Worm (Caenorhabditis elegans) whole organism, L2 larva: ENCODE data around the gene lite-1.

Source experiments
- C34F6.9 ChIP-seq: fragments of 150-350 bp; optimal IDR thresholded peaks from 2 replicates; lab custom pipeline; 2014; ENCODE audit warnings: missing biosample characterization, missing genetic modification characterization
- F13H6.1 ChIP-seq: sonication (generic microtip); optimal IDR thresholded peaks from 2 replicates; lab custom pipeline; 2016; ENCODE audit warnings: missing genetic modification characterization, missing compliant biosample characterization
- R02D3.7 ChIP-seq: fragments of 150-350 bp; optimal IDR thresholded peaks from 2 replicates; lab custom pipeline; 2014; ENCODE audit warnings: missing biosample characterization, missing genetic modification characterization
- Y55F3AM.14 ChIP-seq: fragments of 200-800 bp; sonication (Bioruptor generic); optimal IDR thresholded peaks from 2 replicates; lab custom pipeline; 2018; ENCODE audit warnings: mild to moderate bottlenecking, missing genetic modification characterization, missing compliant biosample characterization
- ZK546.5 ChIP-seq: sonication (generic microtip); optimal IDR thresholded peaks from 2 replicates; lab custom pipeline; 2017; ENCODE audit warnings: missing biosample characterization, missing genetic modification characterization
- aly-2 ChIP-seq: fragments of 150-350 bp; optimal IDR thresholded peaks from 2 replicates; lab custom pipeline; 2014; ENCODE audit warnings: missing biosample characterization, missing genetic modification characterization
- blmp-1 ChIP-seq: sonication (generic microtip); optimal IDR thresholded peaks from 2 replicates; lab custom pipeline; 2017; ENCODE audit warnings: missing genetic modification characterization, mild to moderate bottlenecking, missing compliant biosample characterization, antibody characterized with exemption, moderate library complexity; ENCODE audit not compliant: insufficient read depth
- ceh-82 ChIP-seq: fragments of 150-350 bp; optimal IDR thresholded peaks from 2 replicates; lab custom pipeline; 2014; ENCODE audit warnings: missing biosample characterization, missing genetic modification characterization
- crh-2 ChIP-seq: sonication (generic microtip); optimal IDR thresholded peaks from 2 replicates; lab custom pipeline; 2017; ENCODE audit warnings: missing biosample characterization, missing genetic modification characterization
- egl-27 ChIP-seq: sonication (generic microtip); optimal IDR thresholded peaks from 3 replicates; lab custom pipeline; 2017; ENCODE audit warnings: missing biosample characterization, missing genetic modification reagents, missing genetic modification characterization
- elt-3 ChIP-seq: sonication (generic microtip); optimal IDR thresholded peaks from 2 replicates; lab custom pipeline; 2017; ENCODE audit warnings: missing biosample characterization, missing genetic modification characterization
- fos-1 ChIP-seq: fragments of 150-350 bp; optimal IDR thresholded peaks from 2 replicates; lab custom pipeline; 2014; ENCODE audit warnings: missing biosample characterization, missing genetic modification characterization
- gmeb-1 ChIP-seq: fragments of 150-350 bp; optimal IDR thresholded peaks from 2 replicates; lab custom pipeline; 2014; ENCODE audit warnings: missing biosample characterization, missing genetic modification characterization
- lin-11 ChIP-seq: fragments of 150-350 bp; sonication (generic microtip); optimal IDR thresholded peaks from 2 replicates; lab custom pipeline; 2014; ENCODE audit warnings: missing biosample characterization, missing genetic modification characterization, inconsistent platforms, mixed read lengths
- lin-13 ChIP-seq: fragments of 150-350 bp; optimal IDR thresholded peaks from 2 replicates; lab custom pipeline; 2014; ENCODE audit warnings: missing biosample characterization, missing genetic modification reagents, missing genetic modification characterization
- lin-39 ChIP-seq: fragments of 150-350 bp; optimal IDR thresholded peaks from 2 replicates; lab custom pipeline; 2014; ENCODE audit warnings: missing biosample characterization, missing genetic modification reagents, missing genetic modification characterization
- lsy-2 ChIP-seq, 2 experiments: fragments of 150-350 bp in 1 of 2; sonication (generic microtip) in 1 of 2; optimal IDR thresholded peaks; 2 replicates each; lab custom pipeline; 2014 to 2017; ENCODE audit warnings: missing biosample characterization in 2 of 2, missing genetic modification characterization in 2 of 2
- mab-5 ChIP-seq: fragments of 150-350 bp; optimal IDR thresholded peaks from 2 replicates; lab custom pipeline; 2014; ENCODE audit warnings: missing biosample characterization, missing genetic modification characterization
- nhr-10 ChIP-seq: sonication (generic microtip); optimal IDR thresholded peaks from 2 replicates; lab custom pipeline; 2017; ENCODE audit warnings: missing biosample characterization, missing genetic modification characterization
- nhr-11 ChIP-seq: fragments of 150-350 bp; optimal IDR thresholded peaks from 2 replicates; lab custom pipeline; 2014; ENCODE audit warnings: missing biosample characterization, missing genetic modification characterization
- nhr-129 ChIP-seq: fragments of 150-350 bp; optimal IDR thresholded peaks from 2 replicates; lab custom pipeline; 2014; ENCODE audit warnings: missing biosample characterization, missing genetic modification characterization
- nhr-23 ChIP-seq: fragments of 150-350 bp; optimal IDR thresholded peaks from 2 replicates; lab custom pipeline; 2014; ENCODE audit warnings: missing biosample characterization, missing genetic modification reagents, missing genetic modification characterization
- nhr-237 ChIP-seq: fragments of 150-350 bp; optimal IDR thresholded peaks from 2 replicates; lab custom pipeline; 2014; ENCODE audit warnings: missing biosample characterization, missing genetic modification characterization
- nhr-25 ChIP-seq: fragments of 150-350 bp; sonication (generic microtip); optimal IDR thresholded peaks from 3 replicates; lab custom pipeline; 2014; ENCODE audit warnings: missing biosample characterization, missing genetic modification characterization
- nhr-6 ChIP-seq: fragments of 150-350 bp; optimal IDR thresholded peaks from 2 replicates; lab custom pipeline; 2014; ENCODE audit warnings: missing biosample characterization, missing genetic modification characterization
- nhr-77 ChIP-seq: fragments of 150-350 bp; optimal IDR thresholded peaks from 2 replicates; lab custom pipeline; 2014; ENCODE audit warnings: missing biosample characterization, missing genetic modification characterization
- peb-1 ChIP-seq: fragments of 150-350 bp; optimal IDR thresholded peaks from 2 replicates; lab custom pipeline; 2014; ENCODE audit warnings: missing biosample characterization, missing genetic modification characterization
- sem-4 ChIP-seq: fragments of 150-350 bp; optimal IDR thresholded peaks from 2 replicates; lab custom pipeline; 2014; ENCODE audit warnings: missing biosample characterization, missing genetic modification reagents, missing genetic modification characterization
- sma-3 ChIP-seq: sonication (generic microtip); optimal IDR thresholded peaks from 2 replicates; lab custom pipeline; 2016; ENCODE audit warnings: missing genetic modification reagents, missing genetic modification characterization, missing compliant biosample characterization
- sma-9 ChIP-seq, 2 experiments: fragments of 150-350 bp in 1 of 2; sonication (generic microtip) in 1 of 2; optimal IDR thresholded peaks; 2 replicates each; lab custom pipeline; 2014 to 2016; ENCODE audit warnings: missing genetic modification characterization in 2 of 2, mild to moderate bottlenecking in 1 of 2, missing biosample characterization in 1 of 2, missing compliant biosample characterization in 1 of 2, missing genetic modification reagents in 1 of 2, moderate library complexity in 1 of 2
- unc-39 ChIP-seq: fragments of 150-350 bp; optimal IDR thresholded peaks from 2 replicates; lab custom pipeline; 2014; ENCODE audit warnings: missing biosample characterization, missing genetic modification characterization
- unc-55 ChIP-seq: fragments of 150-350 bp; sonication (generic microtip); optimal IDR thresholded peaks from 3 replicates; lab custom pipeline; 2014; ENCODE audit warnings: missing biosample characterization, missing genetic modification reagents, missing genetic modification characterization
- zag-1 ChIP-seq: fragments of 150-350 bp; optimal IDR thresholded peaks from 2 replicates; lab custom pipeline; 2014; ENCODE audit warnings: missing biosample characterization, missing genetic modification characterization
- ztf-1 ChIP-seq: fragments of 200-800 bp; sonication (Bioruptor generic); conservative IDR thresholded peaks from 2 replicates; pipeline ENCODE4 v1.3.6; 2022; ENCODE audit warnings: missing genetic modification characterization, missing compliant biosample characterization
- ztf-11 ChIP-seq: sonication (generic microtip); optimal IDR thresholded peaks from 2 replicates; lab custom pipeline; 2017; ENCODE audit warnings: missing biosample characterization, missing genetic modification characterization
- ztf-4 ChIP-seq: fragments of 150-350 bp; optimal IDR thresholded peaks from 2 replicates; lab custom pipeline; 2014; ENCODE audit warnings: missing biosample characterization, missing genetic modification characterization

lite-1 gene

DNA sequence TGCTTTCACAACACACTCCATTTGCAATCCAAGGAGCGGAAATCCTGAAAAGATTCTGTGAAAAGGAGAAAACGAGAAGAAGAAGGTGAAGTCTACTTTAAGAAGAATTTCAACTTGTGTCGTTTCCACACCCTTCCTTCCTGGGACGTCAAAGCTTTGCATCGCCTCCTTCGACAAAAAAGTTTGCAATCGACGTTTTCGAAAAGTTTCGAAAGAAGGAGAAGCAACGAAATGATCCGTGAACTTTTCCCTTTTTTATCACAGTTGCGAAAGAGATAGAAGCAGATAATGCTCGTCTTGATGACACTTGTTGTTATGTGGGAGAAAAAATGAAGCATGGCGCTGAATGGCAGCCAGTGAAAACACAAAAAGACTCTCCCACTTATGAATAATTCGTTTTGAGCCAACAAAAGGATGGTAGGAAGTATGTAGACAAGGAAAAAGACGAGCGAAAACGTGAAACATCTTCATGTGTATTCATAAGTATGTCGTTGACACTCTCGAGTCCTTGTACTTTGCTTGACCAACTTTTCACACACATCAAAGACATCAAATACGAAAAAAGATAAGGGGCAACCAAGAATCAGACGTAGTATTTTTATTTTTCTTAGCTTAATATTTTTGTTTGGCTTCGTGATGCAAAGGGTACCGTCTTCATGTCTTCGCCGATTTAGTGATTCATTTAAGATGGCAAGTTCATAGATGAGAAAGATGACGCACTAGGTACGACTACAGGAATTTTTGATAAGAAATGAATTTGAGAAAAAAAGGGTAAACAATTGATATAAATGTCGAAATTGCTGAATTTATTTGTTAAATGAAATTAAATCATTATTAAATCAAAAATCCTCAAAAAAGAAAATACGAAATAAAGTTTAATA is 18.4 kb upstream of the lite-1 start:
- TF ChIP-seq C34F6.9 (tag; lab: Kevin White, UChicago): peak; percentile 54
- peak; percentile 57 for TF ChIP-seq sem-4 (tag; lab: Kevin White, UChicago)
- no peak for TF ChIP-seq elt-3 (tag; lab: Kevin White, UChicago)
- TF ChIP-seq ztf-1 (GFP tag; lab: Robert Waterston, UW): no peak
- TF ChIP-seq fos-1: peak; percentile 30
- no peak for TF ChIP-seq lin-11 (tag; lab: Kevin White, UChicago)
- peak; percentile 13 for TF ChIP-seq unc-55
- peak; percentile 4 for TF ChIP-seq crh-2 (tag; lab: Kevin White, UChicago)
- no peak for TF ChIP-seq mab-5 (tag; lab: Kevin White, UChicago)
- TF ChIP-seq nhr-129 (tag; lab: Kevin White, UChicago): peak; percentile 24
- TF ChIP-seq ZK546.5 (tag; lab: Kevin White, UChicago): no peak
- TF ChIP-seq sma-3: peak; percentile 53

ce11 chrX:6247869-6248268 is 17.3 kb upstream of the lite-1 start:
- TF ChIP-seq R02D3.7 (tag; lab: Kevin White, UChicago) (no peak), unc-39 (tag; lab: Kevin White, UChicago) (no peak), sma-9 (GFP tag; optimal IDR thresholded peaks at IDR 0.05; lab: Kevin White, UChicago) (peak; percentile 46), sma-9 (tag; optimal IDR thresholded peaks at IDR 0.05; lab: Kevin White, UChicago) (no peak), sem-4 (tag; lab: Kevin White, UChicago) (peak; percentile 8), unc-55 (no peak)
- TF ChIP-seq, all 48 proteins: peak for 2

DNA sequence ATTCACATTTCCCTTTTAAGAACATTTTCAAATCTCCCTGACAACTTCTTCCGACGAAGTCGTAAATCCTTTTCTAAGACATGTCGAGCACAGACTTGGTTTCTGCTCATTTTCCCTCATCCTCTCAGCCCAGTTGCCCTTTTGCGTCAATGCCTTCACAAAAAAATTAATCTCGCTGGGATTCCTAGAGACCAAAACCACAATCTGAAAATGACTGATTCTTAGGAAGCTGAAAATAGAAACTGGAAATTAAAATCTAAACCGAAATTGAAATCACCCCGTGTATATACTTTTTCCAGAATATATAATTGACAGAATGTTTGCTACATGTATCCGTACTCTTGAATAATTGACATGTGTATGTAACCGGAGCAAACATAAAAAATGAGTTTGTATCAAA is 16.4 kb upstream of the lite-1 start:
- TF ChIP-seq C34F6.9 (tag; lab: Kevin White, UChicago) (peak; percentile 9), lin-13 (GFP tag; lab: Kevin White, UChicago) (no peak)
- TF ChIP-seq, all 48 proteins: peak for 1

- TF ChIP-seq zag-1 (no peak), lin-11 (tag; lab: Kevin White, UChicago) (peak; percentile 6), C34F6.9 (tag; lab: Kevin White, UChicago) (peak; percentile 29), sma-9 (GFP tag; optimal IDR thresholded peaks at IDR 0.05; lab: Kevin White, UChicago) (peak; percentile 11), sma-9 (tag; optimal IDR thresholded peaks at IDR 0.05; lab: Kevin White, UChicago) (no peak)
- TF ChIP-seq, all 48 proteins: peak for 3
Observed at ce11 chrX:6245499-6245898, 14.9 kb upstream of the lite-1 start.

DNA sequence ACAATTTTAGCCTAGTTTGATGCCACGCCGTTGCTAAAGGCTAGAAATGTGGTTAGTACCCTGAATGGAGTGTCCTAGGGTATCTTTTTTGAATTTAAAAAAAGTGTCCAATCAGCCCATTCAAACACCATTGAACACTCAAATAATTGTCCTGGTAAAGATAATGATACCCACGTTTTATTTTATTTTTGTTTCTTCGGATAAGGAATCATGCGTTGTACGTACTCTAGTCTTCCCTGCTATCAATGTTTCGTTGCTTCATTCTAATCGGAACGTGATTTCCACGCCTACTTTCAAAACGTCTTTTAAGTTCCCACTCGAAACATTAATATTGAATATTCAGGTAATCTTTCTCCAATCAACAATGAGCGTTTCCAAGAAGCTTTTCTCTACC is 10.1 kb upstream of the lite-1 start, which contains the start of gene got-2.2:
TSS of gene got-2.2 (plus strand) at position 344 of the 394 bp plus-strand sequence.
- TF ChIP-seq crh-2 (tag; lab: Kevin White, UChicago) (peak; percentile 25), sma-9 (GFP tag; optimal IDR thresholded peaks at IDR 0.05; lab: Kevin White, UChicago) (peak; percentile 55), sma-9 (tag; optimal IDR thresholded peaks at IDR 0.05; lab: Kevin White, UChicago) (no peak), zag-1 (no peak), gmeb-1 (tag; lab: Kevin White, UChicago) (peak; percentile 19), elt-3 (tag; lab: Kevin White, UChicago) (no peak), nhr-11 (tag; lab: Kevin White, UChicago) (no peak), nhr-23 (tag; lab: Kevin White, UChicago) (no peak), nhr-6 (tag; lab: Kevin White, UChicago) (no peak), mab-5 (tag; lab: Kevin White, UChicago) (no peak), ztf-1 (GFP tag; lab: Robert Waterston, UW) (no peak), nhr-10 (tag; lab: Kevin White, UChicago) (no peak), fos-1 (peak; percentile 8), R02D3.7 (tag; lab: Kevin White, UChicago) (no peak), aly-2 (no peak), nhr-77 (no peak)

DNA sequence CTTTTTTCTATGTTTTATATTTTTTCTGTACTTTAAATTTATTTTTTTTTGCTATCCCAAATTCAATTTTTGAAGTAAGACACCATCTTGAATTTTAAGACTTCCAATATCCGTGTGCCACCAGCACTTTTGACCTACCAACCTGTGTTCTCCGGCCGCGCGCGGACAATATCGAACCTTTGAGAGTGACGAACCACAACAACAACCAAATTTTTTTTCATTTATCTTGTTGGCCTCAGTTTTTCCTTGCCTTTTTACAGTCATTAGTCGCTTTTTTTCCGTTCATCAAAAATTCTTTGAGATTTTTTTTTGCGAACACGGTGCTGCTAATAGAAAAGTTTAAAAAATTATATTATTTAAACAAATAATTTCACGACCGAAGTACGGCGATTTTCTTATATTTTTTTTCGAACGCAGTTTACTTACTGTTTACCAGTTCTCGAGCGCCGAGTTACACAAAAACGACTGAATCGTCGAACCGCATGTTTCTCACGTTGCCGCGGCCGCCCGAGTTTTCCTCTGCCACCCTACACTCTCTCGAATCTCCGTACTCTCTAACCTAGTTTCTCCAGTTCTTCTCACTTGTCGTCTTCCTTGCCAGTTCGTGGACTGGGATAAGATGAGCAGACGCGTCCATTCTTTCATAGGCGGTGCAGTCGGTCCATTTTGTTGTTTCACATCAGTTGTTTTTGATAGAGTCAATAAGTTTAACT is 9.5 kb upstream of the lite-1 start:
- TF ChIP-seq nhr-25 (tag; lab: Kevin White, UChicago) (no peak), ceh-82 (no peak), nhr-77 (no peak), sma-9 (GFP tag; optimal IDR thresholded peaks at IDR 0.05; lab: Kevin White, UChicago) (peak; percentile 30), sma-9 (tag; optimal IDR thresholded peaks at IDR 0.05; lab: Kevin White, UChicago) (no peak), lsy-2 (tag; optimal IDR thresholded peaks at IDR 0.05; lab: Kevin White, UChicago) (peak in 1 of 2 experiments; percentile 26), nhr-237 (no peak), lin-11 (tag; lab: Kevin White, UChicago) (no peak), peb-1 (tag; lab: Kevin White, UChicago) (no peak), Y55F3AM.14 (no peak), egl-27 (tag; lab: Kevin White, UChicago) (no peak), nhr-11 (tag; lab: Kevin White, UChicago) (no peak), nhr-10 (tag; lab: Kevin White, UChicago) (no peak), aly-2 (no peak), F13H6.1 (tag; lab: Kevin White, UChicago) (peak; percentile 59), ztf-4 (no peak), ztf-1 (GFP tag; lab: Robert Waterston, UW) (no peak), sma-3 (no peak), ZK546.5 (tag; lab: Kevin White, UChicago) (no peak), lin-39 (tag; lab: Kevin White, UChicago) (no peak), ztf-11 (tag; lab: Kevin White, UChicago) (no peak), blmp-1 (no peak)
